Worm (Caenorhabditis elegans): ENCODE measurements around the gene C06E7.2.

- TF ChIP-seq nhr-6 (tag; optimal IDR thresholded peaks at IDR 0.05) (no peak), mdl-1 (tag; optimal IDR thresholded peaks at IDR 0.05) (no peak), fos-1 (tag; optimal IDR thresholded peaks at IDR 0.05) (no peak), aly-2 (tag; optimal IDR thresholded peaks at IDR 0.05) (no peak), lir-3 (tag; optimal IDR thresholded peaks at IDR 0.05) (no peak), dmd-6 (GFP tag; IDR thresholded peaks at IDR 0.05) (no peak), mdt-29 (GFP tag; IDR thresholded peaks at IDR 0.05) (no peak)
Measured at ce11 chrIV:5850765-5851377, 11.6 kb downstream of the C06E7.2 start.

Measured in whole organism, L4 larva.